Worm (Caenorhabditis elegans) whole organism, L4 larva: ENCODE data around the gene W06G6.10.
A peak's percentile ranks its signal among the peaks of the same experiment; 100 is the strongest.

Experiments
- F26F4.8 ChIP-seq: fragments of 200-800 bp; sonication (Bioruptor generic); conservative IDR thresholded peaks from 2 replicates; pipeline ENCODE4 v1.3.6; 2022; ENCODE audit warnings: missing genetic modification characterization, missing compliant biosample characterization
- ZK546.5 ChIP-seq, 2 experiments: sonication (generic microtip); optimal IDR thresholded peaks; 2 replicates each; lab custom pipeline; 2017; ENCODE audit warnings: missing biosample characterization in 2 of 2, missing genetic modification characterization in 2 of 2
- aha-1 ChIP-seq: fragments of 150-350 bp; peaks from one replicate; lab custom pipeline; 2014; ENCODE audit warnings: missing biosample characterization, missing genetic modification characterization
- arid-1 ChIP-seq: fragments of 200-800 bp; sonication (Bioruptor generic); conservative IDR thresholded peaks from 2 replicates; pipeline ENCODE4 v1.3.6; 2022; ENCODE audit warnings: missing genetic modification reagents, missing genetic modification characterization, missing compliant biosample characterization
- ceh-20 ChIP-seq: fragments of 200-800 bp; sonication (Bioruptor generic); IDR thresholded peaks from 2 replicates; pipeline ENCODE4 v1.3.6; 2022; ENCODE audit warnings: missing genetic modification reagents, missing genetic modification characterization, missing compliant biosample characterization
- ceh-28 ChIP-seq: fragments of 150-350 bp; optimal IDR thresholded peaks from 2 replicates; lab custom pipeline; 2014; ENCODE audit warnings: missing biosample characterization, missing genetic modification reagents, missing genetic modification characterization
- ceh-32 ChIP-seq: sonication (generic microtip); optimal IDR thresholded peaks from 2 replicates; lab custom pipeline; 2016; ENCODE audit warnings: mild to moderate bottlenecking, missing genetic modification characterization, missing compliant biosample characterization; ENCODE audit not compliant: poor library complexity
- cey-2 ChIP-seq: sonication (generic microtip); optimal IDR thresholded peaks from 3 replicates; lab custom pipeline; 2017; ENCODE audit warnings: missing genetic modification characterization, mild to moderate bottlenecking, missing compliant biosample characterization, antibody characterized with exemption, borderline replicate concordance; ENCODE audit not compliant: insufficient read depth
- ctbp-1 ChIP-seq: fragments of 200-800 bp; sonication (Bioruptor generic); IDR thresholded peaks from 2 replicates; pipeline ENCODE4 v1.3.6; 2022; ENCODE audit warnings: missing genetic modification reagents, missing genetic modification characterization, missing compliant biosample characterization
- daf-16 ChIP-seq, 3 experiments: sonication (generic microtip); optimal IDR thresholded peaks; 2 replicates each; lab custom pipeline; 2016 to 2017; ENCODE audit warnings: missing genetic modification characterization in 3 of 3, missing genetic modification reagents in 3 of 3, mild to moderate bottlenecking in 2 of 3, missing compliant biosample characterization in 2 of 3, missing biosample characterization in 1 of 3, moderate library complexity in 1 of 3
- dve-1 ChIP-seq: sonication (generic microtip); optimal IDR thresholded peaks from 2 replicates; lab custom pipeline; 2017; ENCODE audit warnings: antibody characterized with exemption, mild to moderate bottlenecking, missing genetic modification characterization, missing compliant biosample characterization; ENCODE audit not compliant: insufficient read depth
- lin-38 ChIP-seq: fragments of 200-800 bp; sonication (Bioruptor generic); IDR thresholded peaks from 2 replicates; pipeline ENCODE4 v1.3.6; 2022; ENCODE audit warnings: missing genetic modification reagents, missing genetic modification characterization, missing compliant biosample characterization
- lsy-2 ChIP-seq, 2 experiments: fragments of 150-350 bp in 1 of 2; sonication (generic microtip) in 1 of 2; optimal IDR thresholded peaks; 2 replicates each; lab custom pipeline; 2014 to 2017; ENCODE audit warnings: missing biosample characterization in 2 of 2, missing genetic modification characterization in 2 of 2
- madf-5 ChIP-seq, 2 experiments: fragments of 200-800 bp; sonication (Bioruptor generic); IDR thresholded peaks; 2 replicates each; pipeline ENCODE4 v1.3.6; 2022; ENCODE audit warnings: missing compliant biosample characterization in 2 of 2, missing genetic modification characterization in 2 of 2
- mep-1 ChIP-seq: fragments of 150-350 bp; sonication (generic microtip); optimal IDR thresholded peaks from 3 replicates; lab custom pipeline; 2014; ENCODE audit warnings: missing biosample characterization, missing genetic modification characterization
- mes-2 ChIP-seq: sonication (generic microtip); optimal IDR thresholded peaks from 2 replicates; lab custom pipeline; 2016; ENCODE audit warnings: missing genotype, mild to moderate bottlenecking, missing genetic modification characterization, missing compliant biosample characterization; ENCODE audit not compliant: poor library complexity, severe bottlenecking
- mxl-2 ChIP-seq: fragments of 200-800 bp; sonication (Bioruptor generic); conservative IDR thresholded peaks from 2 replicates; pipeline ENCODE4 v1.3.6; 2022; ENCODE audit warnings: missing genetic modification reagents, missing genetic modification characterization, missing compliant biosample characterization
- nhr-11 ChIP-seq: fragments of 150-350 bp; optimal IDR thresholded peaks from 2 replicates; lab custom pipeline; 2014; ENCODE audit warnings: missing biosample characterization, missing genetic modification characterization
- nhr-111 ChIP-seq: fragments of 200-800 bp; sonication (Bioruptor generic); optimal IDR thresholded peaks from 2 replicates; lab custom pipeline; 2018; ENCODE audit warnings: mild to moderate bottlenecking, missing genetic modification characterization, missing compliant biosample characterization
- nhr-25 ChIP-seq: sonication (generic microtip); optimal IDR thresholded peaks from 2 replicates; lab custom pipeline; 2017; ENCODE audit warnings: missing genetic modification characterization, mild to moderate bottlenecking, missing compliant biosample characterization, antibody characterized with exemption, moderate library complexity, borderline replicate concordance; ENCODE audit not compliant: insufficient read depth
- nhr-48 ChIP-seq: sonication (generic microtip); optimal IDR thresholded peaks from 2 replicates; lab custom pipeline; 2016; ENCODE audit warnings: mild to moderate bottlenecking, missing genetic modification characterization, missing compliant biosample characterization
- nhr-77 ChIP-seq: fragments of 150-350 bp; optimal IDR thresholded peaks from 2 replicates; lab custom pipeline; 2014; ENCODE audit warnings: missing biosample characterization, missing genetic modification characterization
- pha-4 ChIP-seq, 2 experiments: fragments of 150-350 bp in 1 of 2; fragments of 200-800 bp in 1 of 2; sonication (Bioruptor generic) in 1 of 2; IDR thresholded peaks in 1 of 2; optimal IDR thresholded peaks in 1 of 2; 2 replicates each; pipeline versions ENCODE4 v1.3.6 to Lab custom; 2014 to 2022; ENCODE audit warnings: missing genetic modification characterization in 2 of 2, missing genetic modification reagents in 2 of 2, missing biosample characterization in 1 of 2, missing compliant biosample characterization in 1 of 2
- php-3 ChIP-seq: fragments of 200-800 bp; sonication (Bioruptor generic); IDR thresholded peaks from 2 replicates; pipeline ENCODE4 v1.3.6; 2022; ENCODE audit warnings: missing genetic modification reagents, missing genetic modification characterization, missing compliant biosample characterization
- sdz-12 ChIP-seq: fragments of 200-800 bp; sonication (Bioruptor generic); optimal IDR thresholded peaks from 2 replicates; lab custom pipeline; 2018; ENCODE audit warnings: mild to moderate bottlenecking, missing genetic modification characterization, missing compliant biosample characterization
- snpc-4 ChIP-seq: fragments of 150-350 bp; optimal IDR thresholded peaks from 2 replicates; lab custom pipeline; 2014; ENCODE audit warnings: missing biosample characterization, missing genetic modification characterization
- unc-62 ChIP-seq, 3 experiments: fragments of 150-350 bp in 1 of 3; sonication (generic microtip); optimal IDR thresholded peaks in 2 of 3; peaks in 1 of 3; 1 replicate in 1 of 3; 2 replicates in 2 of 3; lab custom pipeline; 2014 to 2017; ENCODE audit warnings: missing biosample characterization in 3 of 3, missing genetic modification characterization in 3 of 3, missing genetic modification reagents in 3 of 3, missing genotype in 1 of 3
- zfp-2 ChIP-seq: sonication (generic microtip); optimal IDR thresholded peaks from 2 replicates; lab custom pipeline; 2016; ENCODE audit warnings: mild to moderate bottlenecking, missing genetic modification characterization, missing compliant biosample characterization
- zfp-3 ChIP-seq: fragments of 200-800 bp; sonication (Bioruptor generic); conservative IDR thresholded peaks from 2 replicates; pipeline ENCODE4 v1.3.6; 2022; ENCODE audit warnings: missing genetic modification reagents, missing genetic modification characterization, missing compliant biosample characterization
- zip-11 ChIP-seq: fragments of 200-800 bp; sonication (Bioruptor generic); IDR thresholded peaks from 2 replicates; pipeline ENCODE4 v1.3.6; 2022; ENCODE audit warnings: missing genetic modification characterization, missing compliant biosample characterization
- ztf-7 ChIP-seq: fragments of 150-350 bp; optimal IDR thresholded peaks from 2 replicates; lab custom pipeline; 2014; ENCODE audit warnings: missing biosample characterization, missing genetic modification characterization

Gene W06G6.10

DNA sequence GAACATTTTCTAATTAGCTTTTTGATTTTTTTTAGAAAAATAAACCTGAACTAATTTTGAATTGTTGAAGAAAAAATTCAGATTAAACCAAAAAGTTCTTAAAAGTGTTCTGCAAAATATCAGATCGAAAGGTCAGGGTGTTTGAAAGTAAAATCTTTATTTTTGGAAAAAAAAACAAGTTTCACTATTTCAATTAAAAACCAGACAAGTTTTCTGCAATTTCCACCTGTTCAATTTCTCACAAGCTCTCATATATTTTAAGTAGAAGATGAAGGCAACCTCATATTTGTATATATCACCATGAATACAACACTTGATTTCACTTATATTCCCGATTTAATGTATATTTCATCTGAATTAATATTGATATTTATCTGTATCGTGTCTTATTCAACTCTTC, 40.2 kb upstream of the W06G6.10 start, which contains the start of gene srz-102:
Gene srz-102 (plus strand): TSS at position 301 of the 400 bp plus-strand sequence.
- TF ChIP-seq ceh-28 (tag; lab: Kevin White, UChicago) (no peak), ZK546.5 (tag; optimal IDR thresholded peaks at IDR 0.05; lab: Kevin White, UChicago) (no peak), sdz-12 (no peak), ctbp-1 (no peak), arid-1 (GFP tag; lab: Robert Waterston, UW) (no peak), mes-2 (tag; lab: Kevin White, UChicago) (no peak), mep-1 (tag; lab: Kevin White, UChicago) (no peak), cey-2 (tag; lab: Kevin White, UChicago) (no peak), madf-5 (GFP tag; IDR thresholded peaks at IDR 0.05; lab: Robert Waterston, UW) (no peak), zip-11 (no peak), lsy-2 (tag; optimal IDR thresholded peaks at IDR 0.05; lab: Kevin White, UChicago) (no peak), nhr-77 (no peak), ceh-20 (GFP tag; lab: Robert Waterston, UW) (no peak), ztf-7 (no peak), php-3 (GFP tag; lab: Robert Waterston, UW) (no peak), aha-1 (tag; lab: Kevin White, UChicago) (no peak), F26F4.8 (GFP tag; lab: Robert Waterston, UW) (no peak), nhr-11 (tag; lab: Kevin White, UChicago) (no peak), dve-1 (tag; lab: Kevin White, UChicago) (no peak)
- TF ChIP-seq, all 104 proteins: peak for 0

DNA sequence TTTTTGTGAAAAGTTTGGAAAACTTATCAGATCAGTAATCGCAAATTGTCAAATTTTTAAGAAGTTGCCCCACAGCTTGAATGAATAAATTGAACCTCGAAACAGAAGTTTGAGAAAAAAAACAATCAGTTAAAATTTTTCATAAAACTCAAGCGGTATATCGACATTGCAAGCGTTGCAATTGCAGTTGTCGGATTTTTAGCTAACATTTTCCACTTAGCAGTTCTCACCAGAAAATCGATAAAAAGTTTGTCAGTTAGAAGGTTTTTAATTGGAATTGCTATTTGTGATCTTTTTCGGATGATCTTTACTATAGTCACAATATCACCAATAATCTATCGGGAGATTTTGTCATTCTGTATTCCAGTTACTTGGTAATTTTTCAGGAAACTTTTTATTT, 38.7 kb upstream of the W06G6.10 start, which contains the start of gene srw-43:
Gene srw-43 (plus strand): TSS at position 301 of the 400 bp plus-strand sequence.
- no peak for TF ChIP-seq mxl-2 (GFP tag; lab: Robert Waterston, UW)
- TF ChIP-seq ceh-20 (GFP tag; lab: Robert Waterston, UW): no peak
- TF ChIP-seq dve-1 (tag; lab: Kevin White, UChicago): no peak
- TF ChIP-seq snpc-4 (tag; lab: Kevin White, UChicago): no peak
- TF ChIP-seq, all 104 proteins: peak for 0

DNA sequence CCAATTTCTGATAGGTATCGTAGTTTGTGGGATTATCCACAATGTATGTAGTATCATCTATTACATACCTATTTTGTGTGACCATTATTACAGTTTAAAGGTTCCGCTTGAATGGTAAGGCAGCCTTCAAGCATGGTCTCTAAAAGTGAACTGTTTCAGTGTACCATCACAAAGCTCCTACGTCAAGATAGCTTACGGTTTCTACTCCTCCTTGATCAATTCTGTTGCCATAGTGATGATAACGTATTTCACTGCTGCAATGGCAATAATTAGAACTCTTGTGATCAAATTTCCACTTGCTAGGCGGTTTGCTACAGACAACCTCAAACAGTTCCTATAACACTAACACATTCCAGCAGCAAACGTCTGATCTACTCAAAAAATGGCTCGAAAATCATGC, 36.4 kb upstream of the W06G6.10 start:
- TF ChIP-seq aha-1 (tag; lab: Kevin White, UChicago) (peak; percentile 91), daf-16 (GFP tag; optimal IDR thresholded peaks at IDR 0.05; lab: Kevin White, UChicago) (no peak), daf-16 (tag; optimal IDR thresholded peaks at IDR 0.05; lab: Kevin White, UChicago) (no peak)

DNA sequence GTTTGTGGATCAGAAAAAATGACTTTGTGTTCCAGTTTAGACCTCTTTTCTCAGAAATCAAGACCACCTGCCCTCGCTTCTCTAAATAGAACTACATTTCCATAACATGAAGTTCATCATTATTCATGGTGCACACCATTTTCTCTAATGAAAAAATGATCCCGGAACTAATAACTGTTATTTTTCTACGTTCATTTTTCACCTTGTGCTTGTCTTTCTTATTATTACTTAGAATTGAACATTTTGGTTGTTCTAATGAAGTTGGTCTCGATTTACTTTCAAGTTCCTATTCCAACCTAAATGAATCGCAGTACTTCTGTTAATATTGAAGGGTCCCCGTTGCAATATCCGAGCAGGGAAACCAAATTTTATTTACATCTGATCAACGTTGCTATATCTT, 35.9 kb upstream of the W06G6.10 start, which contains the start of gene srw-36:
Gene srw-36 (plus strand): TSS at position 301 of the 400 bp plus-strand sequence.
- TF ChIP-seq zfp-2 (tag; lab: Kevin White, UChicago) (no peak), nhr-111 (GFP tag; lab: Kevin White, UChicago) (no peak), lin-38 (GFP tag; lab: Robert Waterston, UW) (no peak), lsy-2 (tag; optimal IDR thresholded peaks at IDR 0.05; lab: Kevin White, UChicago) (no peak), zfp-3 (no peak), pha-4 (GFP tag; IDR thresholded peaks at IDR 0.05; lab: Robert Waterston, UW) (no peak), pha-4 (tag; optimal IDR thresholded peaks at IDR 0.05; lab: Kevin White, UChicago) (no peak), nhr-25 (tag; lab: Kevin White, UChicago) (no peak), ceh-32 (tag; lab: Kevin White, UChicago) (no peak), unc-62 (GFP tag; optimal IDR thresholded peaks at IDR 0.05 in 1 of 2; lab: Kevin White, UChicago) (no peak), unc-62 (tag; optimal IDR thresholded peaks at IDR 0.05; lab: Kevin White, UChicago) (no peak), nhr-48 (no peak)
